Worm (Caenorhabditis elegans) whole organism, midembryonic: ENCODE measurements around the gene F54F2.7.

Experiments used
- tab-1 ChIP-seq: fragments of 200-800 bp; sonication (Bioruptor generic); IDR thresholded peaks from 2 replicates; pipeline ENCODE4 v1.3.6; 2022; ENCODE audit warnings: missing genetic modification characterization, missing compliant biosample characterization
- ztf-23 ChIP-seq: fragments of 200-800 bp; sonication (Bioruptor generic); IDR thresholded peaks from 2 replicates; pipeline ENCODE4 v1.3.6; 2022; ENCODE audit warnings: missing genetic modification reagents, missing genetic modification characterization, missing compliant biosample characterization
- ztf-29 ChIP-seq: fragments of 200-800 bp; sonication (Bioruptor generic); IDR thresholded peaks from 2 replicates; pipeline ENCODE4 v1.3.6; 2022; ENCODE audit warnings: missing genetic modification reagents, missing genetic modification characterization, missing compliant biosample characterization

- TF ChIP-seq tab-1 (GFP tag; lab: Robert Waterston, UW) (no peak), ztf-23 (GFP tag; lab: Robert Waterston, UW) (no peak), ztf-29 (GFP tag; lab: Robert Waterston, UW) (no peak; the same call in 1 of the 2 replicates)
Measured at ce11 chrIII:8795595-8796141, 11.5 kb downstream of the F54F2.7 start.
